Worm (Caenorhabditis elegans) whole organism, late embryonic: ENCODE measurements around the gene F46H5.7.
A peak's percentile ranks its signal among the peaks of the same experiment; 100 is the strongest.

Experiments
- C08G9.2 ChIP-seq: sonication (generic microtip); optimal IDR thresholded peaks from 2 replicates; lab custom pipeline; 2016; ENCODE audit warnings: mild to moderate bottlenecking, missing genetic modification characterization, moderate library complexity, missing compliant biosample characterization
- C38D4.7 ChIP-seq: fragments of 200-800 bp; sonication (Bioruptor generic); optimal IDR thresholded peaks from 2 replicates; lab custom pipeline; 2018; ENCODE audit warnings: mild to moderate bottlenecking, missing genetic modification characterization, moderate library complexity, missing compliant biosample characterization
- F13H6.1 ChIP-seq: sonication (generic microtip); optimal IDR thresholded peaks from 2 replicates; lab custom pipeline; 2016; ENCODE audit warnings: missing genetic modification characterization, missing compliant biosample characterization
- K09A11.1 ChIP-seq: sonication (generic microtip); optimal IDR thresholded peaks from 2 replicates; lab custom pipeline; 2017; ENCODE audit warnings: antibody characterized with exemption, mild to moderate bottlenecking, missing genetic modification characterization, missing compliant biosample characterization; ENCODE audit not compliant: insufficient read depth
- ahr-1 ChIP-seq: sonication (generic microtip); optimal IDR thresholded peaks from 2 replicates; lab custom pipeline; 2016; ENCODE audit warnings: missing genetic modification characterization, missing compliant biosample characterization
- ama-1 ChIP-seq: fragments of 150-350 bp; optimal IDR thresholded peaks from 2 replicates; lab custom pipeline; 2014
- ceh-14 ChIP-seq: sonication (generic microtip); optimal IDR thresholded peaks from 2 replicates; lab custom pipeline; 2016; ENCODE audit warnings: missing genotype, missing genetic modification characterization, missing compliant biosample characterization
- ceh-18 ChIP-seq: sonication (generic microtip); optimal IDR thresholded peaks from 2 replicates; lab custom pipeline; 2016; ENCODE audit warnings: missing genetic modification characterization, missing compliant biosample characterization
- ceh-31 ChIP-seq: sonication (generic microtip); optimal IDR thresholded peaks from 2 replicates; lab custom pipeline; 2016; ENCODE audit warnings: missing genetic modification characterization, missing compliant biosample characterization
- ceh-34 ChIP-seq: sonication (generic microtip); optimal IDR thresholded peaks from 2 replicates; lab custom pipeline; 2016; ENCODE audit warnings: mild to moderate bottlenecking, missing genetic modification characterization, missing compliant biosample characterization
- ceh-6 ChIP-seq: fragments of 200-800 bp; sonication (Bioruptor generic); optimal IDR thresholded peaks from 2 replicates; lab custom pipeline; 2018; ENCODE audit warnings: mild to moderate bottlenecking, missing genetic modification characterization, missing compliant biosample characterization
- che-1 ChIP-seq: sonication (generic microtip); optimal IDR thresholded peaks from 2 replicates; lab custom pipeline; 2016; ENCODE audit warnings: mild to moderate bottlenecking, missing genetic modification characterization, missing compliant biosample characterization
- dmd-4 ChIP-seq: sonication (generic microtip); optimal IDR thresholded peaks from 2 replicates; lab custom pipeline; 2016; ENCODE audit warnings: borderline replicate concordance, missing genetic modification characterization, missing compliant biosample characterization
- elt-4 ChIP-seq: sonication (generic microtip); optimal IDR thresholded peaks from 2 replicates; lab custom pipeline; 2016; ENCODE audit warnings: missing genetic modification characterization, missing compliant biosample characterization
- fax-1 ChIP-seq: sonication (generic microtip); optimal IDR thresholded peaks from 2 replicates; lab custom pipeline; 2016; ENCODE audit warnings: missing genotype, missing genetic modification characterization, missing compliant biosample characterization
- fkh-10 ChIP-seq: fragments of 150-350 bp; optimal IDR thresholded peaks from 2 replicates; lab custom pipeline; 2014; ENCODE audit warnings: missing biosample characterization, missing genetic modification reagents, missing genetic modification characterization
- fkh-6 ChIP-seq: sonication (generic microtip); optimal IDR thresholded peaks from 2 replicates; lab custom pipeline; 2016; ENCODE audit warnings: missing genetic modification characterization, missing compliant biosample characterization
- hlh-30 ChIP-seq: sonication (generic microtip); optimal IDR thresholded peaks from 2 replicates; lab custom pipeline; 2017; ENCODE audit warnings: antibody characterized with exemption, missing genetic modification characterization, missing compliant biosample characterization; ENCODE audit not compliant: insufficient read depth
- hlh-6 ChIP-seq: sonication (generic microtip); optimal IDR thresholded peaks from 2 replicates; lab custom pipeline; 2016; ENCODE audit warnings: missing genotype, missing genetic modification characterization, missing compliant biosample characterization
- hlh-8 ChIP-seq: sonication (generic microtip); optimal IDR thresholded peaks from 2 replicates; lab custom pipeline; 2016; ENCODE audit warnings: missing genotype, missing genetic modification characterization, missing compliant biosample characterization
- lim-6 ChIP-seq: sonication (generic microtip); optimal IDR thresholded peaks from 2 replicates; lab custom pipeline; 2016; ENCODE audit warnings: missing genetic modification characterization, missing compliant biosample characterization
- madf-2 ChIP-seq: sonication (generic microtip); optimal IDR thresholded peaks from 2 replicates; lab custom pipeline; 2017; ENCODE audit warnings: missing genetic modification characterization, missing compliant biosample characterization
- nfya-1 ChIP-seq: sonication (generic microtip); optimal IDR thresholded peaks from 2 replicates; lab custom pipeline; 2017; ENCODE audit warnings: missing genetic modification characterization, mild to moderate bottlenecking, missing compliant biosample characterization, antibody characterized with exemption, moderate library complexity
- nhr-11 ChIP-seq: fragments of 150-350 bp; optimal IDR thresholded peaks from 2 replicates; lab custom pipeline; 2014; ENCODE audit warnings: missing biosample characterization, missing genetic modification characterization
- npax-4 ChIP-seq: sonication (generic microtip); optimal IDR thresholded peaks from 2 replicates; lab custom pipeline; 2016; ENCODE audit warnings: missing genetic modification characterization, missing compliant biosample characterization
- pat-9 ChIP-seq: fragments of 200-800 bp; sonication (Bioruptor generic); optimal IDR thresholded peaks from 2 replicates; lab custom pipeline; 2018; ENCODE audit warnings: mild to moderate bottlenecking, missing genetic modification characterization, moderate library complexity, missing compliant biosample characterization
- pha-2 ChIP-seq: sonication (generic microtip); optimal IDR thresholded peaks from 2 replicates; lab custom pipeline; 2017; ENCODE audit warnings: mild to moderate bottlenecking, missing genetic modification characterization, missing compliant biosample characterization
- pros-1 ChIP-seq: fragments of 150-350 bp; optimal IDR thresholded peaks from 2 replicates; lab custom pipeline; 2014; ENCODE audit warnings: missing biosample characterization, missing genetic modification reagents, missing genetic modification characterization
- ref-2 ChIP-seq: sonication (generic microtip); optimal IDR thresholded peaks from 2 replicates; lab custom pipeline; 2016; ENCODE audit warnings: missing genetic modification characterization, missing compliant biosample characterization
- sdc-2 ChIP-seq: sonication (generic microtip); optimal IDR thresholded peaks from 2 replicates; lab custom pipeline; 2016; ENCODE audit warnings: missing genotype, missing genetic modification characterization, missing compliant biosample characterization
- sox-2 ChIP-seq: fragments of 200-800 bp; sonication (Bioruptor generic); IDR thresholded peaks from 2 replicates; pipeline ENCODE4 v1.3.6; 2022; ENCODE audit warnings: missing genetic modification reagents, missing genetic modification characterization, missing compliant biosample characterization
- syd-9 ChIP-seq: sonication (generic microtip); optimal IDR thresholded peaks from 2 replicates; lab custom pipeline; 2016; ENCODE audit warnings: mild to moderate bottlenecking, missing genetic modification characterization, moderate library complexity, missing compliant biosample characterization
- tbx-2 ChIP-seq: sonication (generic microtip); optimal IDR thresholded peaks from 2 replicates; lab custom pipeline; 2016; ENCODE audit warnings: missing genetic modification characterization, missing compliant biosample characterization
- tbx-7 ChIP-seq: sonication (generic microtip); optimal IDR thresholded peaks from 2 replicates; lab custom pipeline; 2016; ENCODE audit warnings: missing genotype, missing genetic modification characterization, missing compliant biosample characterization
- unc-42 ChIP-seq: sonication (generic microtip); optimal IDR thresholded peaks from 2 replicates; lab custom pipeline; 2016; ENCODE audit warnings: missing genotype, missing genetic modification characterization, missing compliant biosample characterization
- unc-55 ChIP-seq: sonication (generic microtip); optimal IDR thresholded peaks from 2 replicates; lab custom pipeline; 2017; ENCODE audit warnings: missing biosample characterization, missing genetic modification reagents, missing genetic modification characterization
- unc-86 ChIP-seq: sonication (generic microtip); optimal IDR thresholded peaks from 2 replicates; lab custom pipeline; 2016; ENCODE audit warnings: missing genetic modification characterization, missing compliant biosample characterization
- zip-5 ChIP-seq: sonication (generic microtip); optimal IDR thresholded peaks from 2 replicates; lab custom pipeline; 2016; ENCODE audit warnings: missing genetic modification characterization, missing compliant biosample characterization

F46H5.7 gene

DNA sequence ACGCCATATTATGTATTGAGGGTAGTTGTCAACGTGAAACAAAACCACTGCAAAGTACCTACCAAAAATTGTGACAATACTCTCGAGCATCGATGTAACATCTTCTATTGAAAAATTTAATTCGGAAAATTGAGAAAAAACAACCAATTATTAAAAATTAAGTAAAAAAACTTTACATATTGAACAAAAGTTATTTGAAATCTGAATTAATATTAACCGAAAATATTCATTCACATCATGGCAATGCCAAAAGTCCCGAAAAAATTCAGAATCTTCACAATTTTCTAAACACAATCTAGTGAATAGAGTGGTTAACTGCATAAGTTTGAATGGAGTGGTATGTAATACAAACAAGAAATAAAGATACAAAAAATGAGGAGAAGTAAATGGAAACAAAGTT, 4.2 kb downstream of the F46H5.7 start, which contains the start of gene F46H5.3:
Gene F46H5.3 (minus strand): TSS at position 101 of the 400 bp plus-strand sequence.
- TF ChIP-seq madf-2 (tag; lab: Kevin White, UChicago), result no peak
- no peak for TF ChIP-seq nhr-11 (tag; lab: Kevin White, UChicago)
- no peak for TF ChIP-seq sox-2 (GFP tag; lab: Robert Waterston, UW)
- TF ChIP-seq zip-5 (tag; lab: Kevin White, UChicago), result no peak
- TF ChIP-seq F13H6.1 (tag; lab: Kevin White, UChicago), result no peak
- TF ChIP-seq fax-1 (tag; lab: Kevin White, UChicago), result no peak
- no peak for TF ChIP-seq tbx-2 (tag; lab: Kevin White, UChicago)
- TF ChIP-seq K09A11.1 (tag; lab: Kevin White, UChicago), result no peak
- TF ChIP-seq ceh-6 (GFP tag; lab: Kevin White, UChicago), result no peak
- TF ChIP-seq sdc-2 (tag; lab: Kevin White, UChicago), result no peak
- TF ChIP-seq ceh-18 (tag; lab: Kevin White, UChicago), result no peak
- TF ChIP-seq hlh-30, result no peak
- TF ChIP-seq nfya-1 (tag; lab: Kevin White, UChicago), result no peak
- no peak for TF ChIP-seq pros-1 (tag; lab: Kevin White, UChicago)
- no peak for TF ChIP-seq tbx-7
- TF ChIP-seq ama-1 (lab: Kevin White, UChicago), result no peak

DNA sequence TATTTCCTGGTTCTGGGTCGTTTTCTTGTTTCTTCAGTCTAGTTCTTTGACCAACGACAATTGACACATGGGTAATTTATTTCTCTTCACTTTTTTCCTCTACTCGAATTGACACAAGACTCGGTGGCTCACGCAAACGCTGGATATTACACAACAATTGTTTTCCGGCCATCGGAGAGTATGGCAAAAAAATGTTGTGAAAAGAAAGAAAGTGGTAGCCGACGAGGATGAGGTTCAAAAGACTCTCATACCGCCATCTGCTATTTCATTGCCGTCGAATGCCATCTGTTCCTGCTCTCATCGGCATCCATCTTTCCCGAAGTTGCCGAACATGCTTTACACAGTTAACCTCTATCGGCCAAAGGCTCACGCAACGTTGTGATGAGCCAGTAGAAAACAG, 6.1 kb downstream of the F46H5.7 start:
- TF ChIP-seq fkh-6 (tag; lab: Kevin White, UChicago) (no peak), unc-55 (peak; percentile 67), npax-4 (tag; lab: Kevin White, UChicago) (no peak), lim-6 (no peak), hlh-8 (tag; lab: Kevin White, UChicago) (peak; percentile 61), ceh-18 (tag; lab: Kevin White, UChicago) (peak; percentile 69), pat-9 (peak; percentile 0)

DNA sequence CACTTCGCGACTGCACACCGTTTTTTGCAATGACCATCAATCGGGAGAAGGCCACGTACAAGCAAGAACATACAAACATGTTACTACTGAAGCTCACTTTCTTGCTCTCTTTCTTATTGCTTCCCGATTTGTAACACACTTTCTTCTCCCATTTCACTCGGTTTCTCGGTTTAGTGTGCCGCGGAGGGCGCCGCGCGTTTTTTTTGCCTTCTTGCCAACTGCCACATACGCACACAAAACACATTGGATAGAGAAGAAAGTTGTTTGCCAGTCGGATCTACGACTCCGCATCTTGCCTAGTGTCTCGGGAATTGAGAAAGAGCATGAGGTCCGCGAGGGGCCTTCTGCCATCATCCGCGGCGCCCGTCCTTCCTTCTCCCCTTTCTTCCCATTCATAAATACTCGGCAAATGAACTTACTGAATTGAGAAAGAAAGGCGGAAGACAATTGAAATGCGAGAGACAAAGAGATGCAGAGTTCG, 8.0 kb downstream of the F46H5.7 start:
- TF ChIP-seq F13H6.1 (tag; lab: Kevin White, UChicago) (peak; percentile 50), unc-42 (peak; percentile 91), ref-2 (tag; lab: Kevin White, UChicago) (peak; percentile 27), nfya-1 (tag; lab: Kevin White, UChicago) (peak; percentile 14), elt-4 (tag; lab: Kevin White, UChicago) (no peak), lim-6 (no peak), ceh-31 (tag; lab: Kevin White, UChicago) (peak; percentile 57), hlh-6 (tag; lab: Kevin White, UChicago) (peak; percentile 61), ceh-14 (peak; percentile 49), C38D4.7 (GFP tag; lab: Kevin White, UChicago) (no peak), ceh-18 (tag; lab: Kevin White, UChicago) (peak; percentile 93), tbx-2 (tag; lab: Kevin White, UChicago) (peak; percentile 10), C08G9.2 (tag; lab: Kevin White, UChicago) (no peak), dmd-4 (tag; lab: Kevin White, UChicago) (peak; percentile 30), ahr-1 (tag; lab: Kevin White, UChicago) (no peak), ceh-6 (GFP tag; lab: Kevin White, UChicago) (peak; percentile 30), ceh-34 (tag; lab: Kevin White, UChicago) (peak; percentile 66), syd-9 (peak; percentile 1), hlh-8 (tag; lab: Kevin White, UChicago) (no peak), unc-55 (no peak), pha-2 (tag; lab: Kevin White, UChicago) (no peak), unc-86 (tag; lab: Kevin White, UChicago) (no peak), che-1 (tag; lab: Kevin White, UChicago) (no peak), fkh-10 (GFP tag; lab: Kevin White, UChicago) (peak; percentile 12)
